Worm (Caenorhabditis elegans) whole organism, mixed stage, embryonic: ENCODE data around the gene pad-2.

Source experiments
- ham-2 ChIP-seq: fragments of 200-800 bp; sonication (Bioruptor generic); optimal IDR thresholded peaks from 2 replicates; lab custom pipeline; 2018; ENCODE audit warnings: mild to moderate bottlenecking, missing genetic modification characterization, missing compliant biosample characterization
- nhr-237 ChIP-seq: fragments of 150-350 bp; optimal IDR thresholded peaks from 2 replicates; lab custom pipeline; 2014; ENCODE audit warnings: missing biosample characterization, missing genetic modification characterization
- nhr-28 ChIP-seq: fragments of 150-350 bp; optimal IDR thresholded peaks from 2 replicates; lab custom pipeline; 2014; ENCODE audit warnings: missing biosample characterization, missing genetic modification characterization
- nhr-76 ChIP-seq: sonication (generic microtip); optimal IDR thresholded peaks from 2 replicates; lab custom pipeline; 2017; ENCODE audit warnings: missing biosample characterization, missing genetic modification characterization

ce11 chrIII:10261256-10261655 is 17.7 kb upstream of the pad-2 start:
- TF ChIP-seq nhr-237 (tag; lab: Kevin White, UChicago) (no peak), ham-2 (no peak), nhr-76 (tag; lab: Kevin White, UChicago) (no peak), nhr-28 (tag; lab: Kevin White, UChicago) (no peak)
